Worm (Caenorhabditis elegans) whole organism, L2 larva: ENCODE results near the gene C04E6.8.

ENCODE experiments used
- C34F6.9 ChIP-seq: fragments of 150-350 bp; optimal IDR thresholded peaks from 2 replicates; lab custom pipeline; 2014; ENCODE audit warnings: missing biosample characterization, missing genetic modification characterization
- F13H6.1 ChIP-seq: sonication (generic microtip); optimal IDR thresholded peaks from 2 replicates; lab custom pipeline; 2016; ENCODE audit warnings: missing genetic modification characterization, missing compliant biosample characterization
- R02D3.7 ChIP-seq: fragments of 150-350 bp; optimal IDR thresholded peaks from 2 replicates; lab custom pipeline; 2014; ENCODE audit warnings: missing biosample characterization, missing genetic modification characterization
- Y55F3AM.14 ChIP-seq: fragments of 200-800 bp; sonication (Bioruptor generic); optimal IDR thresholded peaks from 2 replicates; lab custom pipeline; 2018; ENCODE audit warnings: mild to moderate bottlenecking, missing genetic modification characterization, missing compliant biosample characterization
- alr-1 ChIP-seq: fragments of 150-350 bp; optimal IDR thresholded peaks from 2 replicates; lab custom pipeline; 2014; ENCODE audit warnings: missing biosample characterization, missing genetic modification characterization
- ama-1 ChIP-seq: fragments of 150-350 bp; optimal IDR thresholded peaks from 2 replicates; lab custom pipeline; 2018; ENCODE audit warnings: inconsistent platforms
- blmp-1 ChIP-seq: sonication (generic microtip); optimal IDR thresholded peaks from 2 replicates; lab custom pipeline; 2017; ENCODE audit warnings: missing genetic modification characterization, mild to moderate bottlenecking, missing compliant biosample characterization, antibody characterized with exemption, moderate library complexity; ENCODE audit not compliant: insufficient read depth
- ceh-82 ChIP-seq: fragments of 150-350 bp; optimal IDR thresholded peaks from 2 replicates; lab custom pipeline; 2014; ENCODE audit warnings: missing biosample characterization, missing genetic modification characterization
- crh-2 ChIP-seq: sonication (generic microtip); optimal IDR thresholded peaks from 2 replicates; lab custom pipeline; 2017; ENCODE audit warnings: missing biosample characterization, missing genetic modification characterization
- dmd-4 ChIP-seq: sonication (generic microtip); optimal IDR thresholded peaks from 2 replicates; lab custom pipeline; 2017; ENCODE audit warnings: missing biosample characterization, missing genetic modification characterization
- egl-27 ChIP-seq: sonication (generic microtip); optimal IDR thresholded peaks from 3 replicates; lab custom pipeline; 2017; ENCODE audit warnings: missing biosample characterization, missing genetic modification reagents, missing genetic modification characterization
- elt-1 ChIP-seq: fragments of 150-350 bp; optimal IDR thresholded peaks from 2 replicates; lab custom pipeline; 2014; ENCODE audit warnings: missing biosample characterization, missing genetic modification characterization
- fos-1 ChIP-seq: fragments of 150-350 bp; optimal IDR thresholded peaks from 2 replicates; lab custom pipeline; 2014; ENCODE audit warnings: missing biosample characterization, missing genetic modification characterization
- gmeb-1 ChIP-seq: fragments of 150-350 bp; optimal IDR thresholded peaks from 2 replicates; lab custom pipeline; 2014; ENCODE audit warnings: missing biosample characterization, missing genetic modification characterization
- lin-39 ChIP-seq: fragments of 150-350 bp; optimal IDR thresholded peaks from 2 replicates; lab custom pipeline; 2014; ENCODE audit warnings: missing biosample characterization, missing genetic modification reagents, missing genetic modification characterization
- lsy-2 ChIP-seq, 2 experiments: fragments of 150-350 bp in 1 of 2; sonication (generic microtip) in 1 of 2; optimal IDR thresholded peaks; 2 replicates each; lab custom pipeline; 2014 to 2017; ENCODE audit warnings: missing biosample characterization in 2 of 2, missing genetic modification characterization in 2 of 2
- mab-5 ChIP-seq: fragments of 150-350 bp; optimal IDR thresholded peaks from 2 replicates; lab custom pipeline; 2014; ENCODE audit warnings: missing biosample characterization, missing genetic modification characterization
- nhr-10 ChIP-seq: sonication (generic microtip); optimal IDR thresholded peaks from 2 replicates; lab custom pipeline; 2017; ENCODE audit warnings: missing biosample characterization, missing genetic modification characterization
- nhr-11 ChIP-seq: fragments of 150-350 bp; optimal IDR thresholded peaks from 2 replicates; lab custom pipeline; 2014; ENCODE audit warnings: missing biosample characterization, missing genetic modification characterization
- nhr-12 ChIP-seq: fragments of 150-350 bp; optimal IDR thresholded peaks from 2 replicates; lab custom pipeline; 2014; ENCODE audit warnings: missing biosample characterization, missing genetic modification characterization
- nhr-129 ChIP-seq: fragments of 150-350 bp; optimal IDR thresholded peaks from 2 replicates; lab custom pipeline; 2014; ENCODE audit warnings: missing biosample characterization, missing genetic modification characterization
- nhr-21 ChIP-seq: fragments of 150-350 bp; optimal IDR thresholded peaks from 2 replicates; lab custom pipeline; 2014; ENCODE audit warnings: missing biosample characterization, missing genetic modification characterization
- nhr-23 ChIP-seq: fragments of 150-350 bp; optimal IDR thresholded peaks from 2 replicates; lab custom pipeline; 2014; ENCODE audit warnings: missing biosample characterization, missing genetic modification reagents, missing genetic modification characterization
- nhr-237 ChIP-seq: fragments of 150-350 bp; optimal IDR thresholded peaks from 2 replicates; lab custom pipeline; 2014; ENCODE audit warnings: missing biosample characterization, missing genetic modification characterization
- nhr-25 ChIP-seq: fragments of 150-350 bp; sonication (generic microtip); optimal IDR thresholded peaks from 3 replicates; lab custom pipeline; 2014; ENCODE audit warnings: missing biosample characterization, missing genetic modification characterization
- nhr-6 ChIP-seq: fragments of 150-350 bp; optimal IDR thresholded peaks from 2 replicates; lab custom pipeline; 2014; ENCODE audit warnings: missing biosample characterization, missing genetic modification characterization
- nhr-77 ChIP-seq: fragments of 150-350 bp; optimal IDR thresholded peaks from 2 replicates; lab custom pipeline; 2014; ENCODE audit warnings: missing biosample characterization, missing genetic modification characterization
- sem-4 ChIP-seq: fragments of 150-350 bp; optimal IDR thresholded peaks from 2 replicates; lab custom pipeline; 2014; ENCODE audit warnings: missing biosample characterization, missing genetic modification reagents, missing genetic modification characterization
- skn-1 ChIP-seq: sonication (generic microtip); optimal IDR thresholded peaks from 2 replicates; lab custom pipeline; 2017; ENCODE audit warnings: missing biosample characterization, missing genetic modification characterization
- sma-3 ChIP-seq: sonication (generic microtip); optimal IDR thresholded peaks from 2 replicates; lab custom pipeline; 2016; ENCODE audit warnings: missing genetic modification reagents, missing genetic modification characterization, missing compliant biosample characterization
- sma-9 ChIP-seq, 2 experiments: fragments of 150-350 bp in 1 of 2; sonication (generic microtip) in 1 of 2; optimal IDR thresholded peaks; 2 replicates each; lab custom pipeline; 2014 to 2016; ENCODE audit warnings: missing genetic modification characterization in 2 of 2, mild to moderate bottlenecking in 1 of 2, missing biosample characterization in 1 of 2, missing compliant biosample characterization in 1 of 2, missing genetic modification reagents in 1 of 2, moderate library complexity in 1 of 2
- snpc-4 ChIP-seq: fragments of 150-350 bp; optimal IDR thresholded peaks from 2 replicates; lab custom pipeline; 2014; ENCODE audit warnings: missing biosample characterization, missing genetic modification characterization
- unc-39 ChIP-seq: fragments of 150-350 bp; optimal IDR thresholded peaks from 2 replicates; lab custom pipeline; 2014; ENCODE audit warnings: missing biosample characterization, missing genetic modification characterization
- unc-62 ChIP-seq: fragments of 150-350 bp; optimal IDR thresholded peaks from 2 replicates; lab custom pipeline; 2014; ENCODE audit warnings: missing biosample characterization, missing genetic modification reagents, missing genetic modification characterization
- ztf-11 ChIP-seq: sonication (generic microtip); optimal IDR thresholded peaks from 2 replicates; lab custom pipeline; 2017; ENCODE audit warnings: missing biosample characterization, missing genetic modification characterization

The C04E6.8 gene

DNA sequence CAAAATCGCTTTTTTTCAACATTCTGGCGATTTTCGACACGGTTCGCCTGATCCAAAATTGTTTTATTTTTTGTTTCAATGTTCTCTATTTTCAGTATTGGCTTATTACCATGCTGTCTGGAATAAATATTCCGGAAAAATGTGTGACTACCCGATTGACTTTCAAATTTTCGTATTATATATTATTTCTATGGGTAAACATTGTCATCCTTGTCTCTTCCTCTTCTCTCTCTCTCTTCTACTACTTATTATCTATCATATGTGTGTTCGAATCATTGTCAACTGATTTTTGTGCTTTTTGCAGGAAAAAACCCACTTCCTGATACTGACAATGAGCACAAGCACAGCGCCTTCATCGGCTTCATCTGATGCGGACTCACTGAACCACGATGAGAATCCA, 9.4 kb upstream of the C04E6.8 start, which contains the start of gene C04E6.7:
Gene C04E6.7 (plus strand): TSS at position 301 of the 400 bp plus-strand sequence.
- TF ChIP-seq sma-3 (GFP tag; lab: Kevin White, UChicago) (no peak), blmp-1 (tag; lab: Kevin White, UChicago) (no peak), lsy-2 (tag; optimal IDR thresholded peaks at IDR 0.05; lab: Kevin White, UChicago) (no peak), nhr-237 (tag; lab: Kevin White, UChicago) (no peak), C34F6.9 (tag; lab: Kevin White, UChicago) (no peak), lin-39 (tag; lab: Kevin White, UChicago) (no peak), nhr-12 (no peak), nhr-23 (tag; lab: Kevin White, UChicago) (no peak), nhr-77 (tag; lab: Kevin White, UChicago) (no peak), R02D3.7 (tag; lab: Kevin White, UChicago) (no peak), ztf-11 (tag; lab: Kevin White, UChicago) (no peak), nhr-25 (tag; lab: Kevin White, UChicago) (no peak), snpc-4 (tag; lab: Kevin White, UChicago) (no peak), skn-1 (no peak), Y55F3AM.14 (no peak), unc-39 (tag; lab: Kevin White, UChicago) (no peak), mab-5 (tag; lab: Kevin White, UChicago) (no peak), dmd-4 (tag; lab: Kevin White, UChicago) (no peak)

DNA sequence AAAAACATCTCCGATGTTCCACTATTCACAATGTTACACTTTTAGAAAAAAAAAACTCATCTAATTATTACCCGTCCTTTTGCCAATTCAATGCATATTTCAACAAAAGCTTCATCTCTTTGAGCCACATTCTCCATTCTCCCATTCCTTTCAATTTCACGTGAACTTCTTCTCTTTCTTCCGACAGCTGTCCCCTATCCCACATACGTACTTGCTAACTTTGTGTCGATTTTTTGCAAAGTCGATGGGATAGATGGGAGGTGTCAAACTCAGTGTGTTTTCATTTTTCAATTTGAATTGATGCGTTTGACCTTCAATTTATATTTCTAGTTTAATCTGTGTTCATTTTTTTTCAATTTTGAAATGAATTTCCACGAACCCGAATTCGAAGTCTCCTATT, 7.6 kb upstream of the C04E6.8 start:
- TF ChIP-seq nhr-25 (tag; lab: Kevin White, UChicago) (no peak), R02D3.7 (tag; lab: Kevin White, UChicago) (no peak), nhr-6 (no peak), dmd-4 (tag; lab: Kevin White, UChicago) (no peak), egl-27 (tag; lab: Kevin White, UChicago) (no peak), C34F6.9 (tag; lab: Kevin White, UChicago) (no peak), sma-9 (GFP tag; optimal IDR thresholded peaks at IDR 0.05; lab: Kevin White, UChicago) (peak; percentile 6), sma-9 (tag; optimal IDR thresholded peaks at IDR 0.05; lab: Kevin White, UChicago) (no peak)

DNA sequence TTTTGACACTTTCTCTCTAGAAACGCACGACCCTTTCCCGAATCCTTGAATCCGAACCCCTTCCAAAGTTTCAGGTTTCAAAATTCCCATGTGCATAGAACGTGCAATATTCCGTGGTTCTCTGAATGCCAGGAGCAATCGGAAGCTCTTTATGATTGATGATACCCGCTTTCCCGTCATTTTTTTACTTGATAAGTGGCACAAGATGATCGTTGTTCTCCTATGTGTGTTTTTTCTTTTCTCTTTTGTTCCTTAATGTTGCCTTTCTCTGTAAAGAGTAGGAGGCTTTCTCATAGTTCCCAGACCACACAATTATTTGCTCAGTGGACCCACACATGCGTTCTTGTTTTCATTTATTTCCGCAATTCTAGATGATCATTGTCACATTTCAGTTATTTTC, 5.2 kb upstream of the C04E6.8 start:
- TF ChIP-seq nhr-11 (tag; lab: Kevin White, UChicago) (no peak), crh-2 (tag; lab: Kevin White, UChicago) (no peak), mab-5 (tag; lab: Kevin White, UChicago) (no peak)

DNA sequence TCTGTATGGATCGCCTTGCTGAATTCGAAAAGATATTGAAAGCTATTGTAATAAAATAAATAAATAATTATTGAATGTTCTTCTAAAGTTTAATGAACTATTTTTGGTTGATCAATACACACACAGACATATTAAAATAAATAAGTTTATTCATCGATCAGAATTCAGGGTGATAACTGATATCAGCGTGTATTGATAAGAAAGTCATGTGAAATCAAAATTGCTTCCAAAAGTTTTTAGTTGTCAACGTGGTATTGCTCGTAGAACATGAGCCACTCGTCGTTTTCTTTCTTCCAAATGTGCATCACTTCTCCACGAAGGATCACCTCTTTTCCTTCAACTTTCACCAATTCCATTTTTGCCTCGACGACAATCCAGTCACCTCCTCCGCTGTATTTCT, 1.2 kb downstream of the C04E6.8 start:
- TF ChIP-seq ama-1 = no peak
- no peak for TF ChIP-seq ceh-82 (tag; lab: Kevin White, UChicago)
- TF ChIP-seq fos-1 (tag; lab: Kevin White, UChicago) = no peak
- no peak for TF ChIP-seq nhr-77 (tag; lab: Kevin White, UChicago)
- no peak for TF ChIP-seq gmeb-1
- TF ChIP-seq nhr-11 (tag; lab: Kevin White, UChicago) = no peak
- no peak for TF ChIP-seq nhr-6
- no peak for TF ChIP-seq unc-62

DNA sequence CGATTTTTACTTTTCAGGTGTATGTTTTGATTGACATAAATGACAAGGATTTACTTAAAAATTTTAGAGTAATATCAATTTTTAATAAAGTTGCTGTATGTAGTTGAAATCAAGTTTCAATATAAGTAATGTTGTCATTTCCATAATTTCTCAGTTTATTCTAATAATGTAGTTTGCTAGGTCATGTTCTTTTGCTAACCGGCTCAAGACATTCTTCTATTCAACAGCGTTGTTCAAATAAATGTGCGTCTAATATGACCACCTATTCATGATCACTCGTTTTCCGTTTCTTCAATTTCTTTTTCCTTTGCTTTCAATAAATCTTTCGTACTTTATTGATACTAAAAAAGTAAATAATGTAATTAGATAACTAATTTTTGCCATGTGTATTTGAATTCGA, 3.6 kb downstream of the C04E6.8 start, which contains the start of gene C02G6.3:
Gene C02G6.3 (plus strand): TSS at position 301 of the 400 bp plus-strand sequence.
- TF ChIP-seq C34F6.9 (tag; lab: Kevin White, UChicago) (no peak), alr-1 (no peak), F13H6.1 (tag; lab: Kevin White, UChicago) (no peak), nhr-21 (tag; lab: Kevin White, UChicago) (no peak), nhr-10 (tag; lab: Kevin White, UChicago) (no peak), sem-4 (tag; lab: Kevin White, UChicago) (no peak), skn-1 (no peak), egl-27 (tag; lab: Kevin White, UChicago) (no peak)

DNA sequence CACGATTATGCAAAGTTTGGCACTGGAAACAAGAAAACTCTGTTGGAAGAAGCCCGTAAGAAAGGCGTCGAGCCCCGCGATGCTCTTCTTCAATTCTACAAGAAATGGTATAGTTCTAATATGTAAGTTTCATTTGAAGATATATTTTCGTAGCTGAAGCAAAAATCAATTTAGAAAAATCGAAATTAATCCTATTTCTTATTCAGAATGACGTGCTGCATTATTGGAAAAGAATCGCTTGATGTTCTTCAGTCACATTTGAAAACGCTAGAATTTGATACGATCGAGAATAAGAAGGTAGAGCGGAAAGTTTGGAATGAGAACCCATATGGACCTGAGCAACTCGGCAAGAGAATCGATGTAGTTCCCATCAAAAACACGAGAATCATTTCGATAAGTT, 6.7 kb downstream of the C04E6.8 start:
- TF ChIP-seq nhr-21 (tag; lab: Kevin White, UChicago) (no peak), snpc-4 (tag; lab: Kevin White, UChicago) (no peak), egl-27 (tag; lab: Kevin White, UChicago) (no peak), elt-1 (tag; lab: Kevin White, UChicago) (no peak), blmp-1 (tag; lab: Kevin White, UChicago) (no peak), nhr-6 (no peak), nhr-129 (tag; lab: Kevin White, UChicago) (no peak), crh-2 (tag; lab: Kevin White, UChicago) (no peak), Y55F3AM.14 (no peak), sem-4 (tag; lab: Kevin White, UChicago) (no peak), ceh-82 (tag; lab: Kevin White, UChicago) (no peak), nhr-25 (tag; lab: Kevin White, UChicago) (no peak)
